Fruit fly (Drosophila melanogaster) whole organism, embryonic: ENCODE data around the gene moody.
A peak's percentile ranks its signal among the peaks of the same experiment; 100 is the strongest.

ENCODE experiments used
- ATbp ChIP-seq: fragments of 200-800 bp; sonication (Bioruptor generic); optimal IDR thresholded peaks from 2 replicates; lab custom pipeline; 2017; ENCODE audit warnings: missing biosample characterization, mild to moderate bottlenecking, missing genetic modification characterization, missing genetic modification reagents
- CG10267 ChIP-seq: fragments of 200-800 bp; sonication (Bioruptor generic); optimal IDR thresholded peaks from 2 replicates; lab custom pipeline; 2018; ENCODE audit warnings: missing biosample characterization, mild to moderate bottlenecking, missing genetic modification characterization, moderate library complexity
- CG10565 ChIP-seq: fragments of 200-800 bp; sonication (Bioruptor generic); optimal IDR thresholded peaks from 3 replicates; lab custom pipeline; 2016; ENCODE audit warnings: missing biosample characterization, mild to moderate bottlenecking, missing genetic modification characterization
- CG10654 ChIP-seq: fragments of 200-800 bp; sonication (Bioruptor generic); optimal IDR thresholded peaks from 2 replicates; lab custom pipeline; 2016; ENCODE audit warnings: missing biosample characterization, missing genetic modification characterization
- CG12155 ChIP-seq: fragments of 200-800 bp; sonication (Bioruptor generic); optimal IDR thresholded peaks from 3 replicates; lab custom pipeline; 2016; ENCODE audit warnings: missing biosample characterization, missing genetic modification characterization
- CG12219 ChIP-seq: fragments of 200-800 bp; sonication (Bioruptor generic); optimal IDR thresholded peaks from 3 replicates; lab custom pipeline; 2018; ENCODE audit warnings: missing biosample characterization, mild to moderate bottlenecking, missing genetic modification characterization
- CG15269 ChIP-seq: fragments of 200-800 bp; sonication (Bioruptor generic); optimal IDR thresholded peaks from 2 replicates; lab custom pipeline; 2018; ENCODE audit warnings: missing biosample characterization, mild to moderate bottlenecking, missing genetic modification characterization, moderate library complexity
- CG17359 ChIP-seq: fragments of 200-800 bp; sonication (Bioruptor generic); optimal IDR thresholded peaks from 3 replicates; lab custom pipeline; 2018; ENCODE audit warnings: missing biosample characterization, mild to moderate bottlenecking, missing genetic modification characterization, moderate library complexity
- CG17802 ChIP-seq: fragments of 200-800 bp; sonication (Bioruptor generic); optimal IDR thresholded peaks from 2 replicates; lab custom pipeline; 2018; ENCODE audit warnings: missing biosample characterization, mild to moderate bottlenecking, missing genetic modification characterization, moderate library complexity
- CG3163 ChIP-seq: fragments of 200-800 bp; sonication (Bioruptor generic); optimal IDR thresholded peaks from 3 replicates; lab custom pipeline; 2016; ENCODE audit warnings: missing biosample characterization, missing genetic modification characterization
- CG4707 ChIP-seq: fragments of 200-800 bp; sonication (Bioruptor generic); optimal IDR thresholded peaks from 2 replicates; lab custom pipeline; 2018; ENCODE audit warnings: missing biosample characterization, mild to moderate bottlenecking, missing genetic modification characterization, moderate library complexity
- CG4820 ChIP-seq: fragments of 200-800 bp; sonication (Bioruptor generic); optimal IDR thresholded peaks from 3 replicates; lab custom pipeline; 2016; ENCODE audit warnings: missing biosample characterization, missing genetic modification characterization
- CG4854 ChIP-seq: fragments of 200-800 bp; sonication (Bioruptor generic); optimal IDR thresholded peaks from 2 replicates; lab custom pipeline; 2016; ENCODE audit warnings: missing biosample characterization, missing genetic modification characterization, inconsistent platforms
- CG6765 ChIP-seq: fragments of 200-800 bp; sonication (Bioruptor generic); optimal IDR thresholded peaks from 3 replicates; lab custom pipeline; 2017; ENCODE audit warnings: missing biosample characterization, mild to moderate bottlenecking, missing genetic modification characterization
- CG6854 ChIP-seq: fragments of 200-800 bp; sonication (Bioruptor generic); optimal IDR thresholded peaks from 3 replicates; lab custom pipeline; 2017; ENCODE audit warnings: missing biosample characterization, mild to moderate bottlenecking, missing genetic modification characterization
- CG7963 ChIP-seq: fragments of 200-800 bp; sonication (Bioruptor generic); IDR thresholded peaks from 3 replicates; pipeline ENCODE4 v1.3.6; 2022; ENCODE audit warnings: missing biosample characterization, missing genetic modification characterization; ENCODE audit not compliant: partially characterized antibody
- CoRest ChIP-seq: fragments of 200-800 bp; sonication (Bioruptor generic); optimal IDR thresholded peaks from 3 replicates; lab custom pipeline; 2018; ENCODE audit warnings: missing biosample characterization, mild to moderate bottlenecking, missing genetic modification characterization, moderate library complexity
- Dip2 ChIP-seq: fragments of 200-800 bp; sonication (Bioruptor generic); IDR thresholded peaks from 2 replicates; pipeline ENCODE4 v1.3.6; 2022; ENCODE audit warnings: missing biosample characterization, missing genetic modification characterization
- Drgx ChIP-seq: fragments of 200-800 bp; sonication (Bioruptor generic); IDR thresholded peaks from 2 replicates; pipeline ENCODE4 v1.3.6; 2022; ENCODE audit warnings: missing biosample characterization, missing genetic modification characterization
- Ets97D ChIP-seq: fragments of 200-800 bp; sonication (Bioruptor generic); optimal IDR thresholded peaks from 3 replicates; lab custom pipeline; 2016; ENCODE audit warnings: missing biosample characterization, missing genetic modification characterization
- HLH3B ChIP-seq: fragments of 200-800 bp; sonication (Bioruptor generic); IDR thresholded peaks from 2 replicates; pipeline ENCODE4 v1.3.6; 2022; ENCODE audit warnings: missing biosample characterization, missing genetic modification characterization
- Max ChIP-seq: fragments of 200-800 bp; sonication (Bioruptor generic); optimal IDR thresholded peaks from 2 replicates; lab custom pipeline; 2016; ENCODE audit warnings: missing biosample characterization, mild to moderate bottlenecking, missing genetic modification characterization
- NC2β ChIP-seq: fragments of 200-800 bp; sonication (Bioruptor generic); optimal IDR thresholded peaks from 2 replicates; lab custom pipeline; 2016; ENCODE audit warnings: missing biosample characterization, missing genetic modification characterization
- Poxn ChIP-seq: fragments of 200-800 bp; sonication (Bioruptor generic); IDR thresholded peaks from 2 replicates; pipeline ENCODE4 v1.3.6; 2022; ENCODE audit warnings: missing biosample characterization, missing genetic modification characterization
- Rfx ChIP-seq: fragments of 200-800 bp; sonication (Bioruptor generic); IDR thresholded peaks from 2 replicates; pipeline ENCODE4 v1.3.6; 2022; ENCODE audit warnings: missing biosample characterization, missing genetic modification characterization
- ab ChIP-seq: fragments of 200-800 bp; sonication (Bioruptor generic); optimal IDR thresholded peaks from 2 replicates; lab custom pipeline; 2016; ENCODE audit warnings: missing biosample characterization, missing genetic modification characterization
- al ChIP-seq: fragments of 200-800 bp; sonication (Bioruptor generic); IDR thresholded peaks from 2 replicates; pipeline ENCODE4 v1.3.6; 2022; ENCODE audit warnings: missing biosample characterization, missing genetic modification characterization
- bcd ChIP-seq: fragments of 200-800 bp; sonication (Bioruptor generic); optimal IDR thresholded peaks from 2 replicates; lab custom pipeline; 2017; ENCODE audit warnings: missing biosample characterization, mild to moderate bottlenecking, missing genetic modification characterization
- cad ChIP-seq: fragments of >200 bp; optimal IDR thresholded peaks from 2 replicates; lab custom pipeline; 2017; ENCODE audit warnings: missing biosample characterization, missing genetic modification characterization
- chinmo ChIP-seq: fragments of 200-800 bp; sonication (Bioruptor generic); IDR thresholded peaks from 4 replicates; pipeline ENCODE4 v1.3.6; 2022; ENCODE audit warnings: missing biosample characterization, missing genetic modification characterization; ENCODE audit not compliant: partially characterized antibody
- ewg ChIP-seq: fragments of 200-800 bp; sonication (Bioruptor generic); optimal IDR thresholded peaks from 3 replicates; lab custom pipeline; 2017; ENCODE audit warnings: mild to moderate bottlenecking, missing biosample characterization, missing genetic modification reagents, missing genetic modification characterization
- exex ChIP-seq: fragments of 200-800 bp; sonication (Bioruptor generic); optimal IDR thresholded peaks from 4 replicates; lab custom pipeline; 2018; ENCODE audit warnings: missing biosample characterization, mild to moderate bottlenecking, missing genetic modification characterization, moderate library complexity
- fd96Cb ChIP-seq: fragments of 200-800 bp; sonication (Bioruptor generic); optimal IDR thresholded peaks from 2 replicates; lab custom pipeline; 2018; ENCODE audit warnings: missing biosample characterization, mild to moderate bottlenecking, missing genetic modification characterization, moderate library complexity
- grn ChIP-seq: fragments of 200-800 bp; sonication (Bioruptor generic); optimal IDR thresholded peaks from 3 replicates; lab custom pipeline; 2017; ENCODE audit warnings: missing biosample characterization, missing genetic modification characterization
- hbn ChIP-seq: fragments of 200-800 bp; sonication (Bioruptor generic); IDR thresholded peaks from 2 replicates; pipeline ENCODE4 v1.3.6; 2022; ENCODE audit warnings: missing biosample characterization, missing genetic modification characterization; ENCODE audit not compliant: partially characterized antibody
- insv ChIP-seq, 2 experiments: fragments of 200-800 bp; sonication (Bioruptor generic); optimal IDR thresholded peaks; 3 replicates each; lab custom pipeline; 2016 to 2018; ENCODE audit warnings: missing biosample characterization in 2 of 2, missing genetic modification characterization in 2 of 2
- kay ChIP-seq: fragments of 200-800 bp; sonication (Bioruptor generic); optimal IDR thresholded peaks from 2 replicates; lab custom pipeline; 2016; ENCODE audit warnings: missing biosample characterization, missing genetic modification characterization
- kni ChIP-seq: fragments of 200-800 bp; sonication (Bioruptor generic); optimal IDR thresholded peaks from 3 replicates; lab custom pipeline; 2017; ENCODE audit warnings: mild to moderate bottlenecking, missing biosample characterization, missing genetic modification reagents, missing genetic modification characterization
- lab ChIP-seq: fragments of 200-800 bp; sonication (Bioruptor generic); optimal IDR thresholded peaks from 3 replicates; lab custom pipeline; 2017; ENCODE audit warnings: missing biosample characterization, missing genetic modification characterization, mild to moderate bottlenecking, moderate library complexity, missing genetic modification reagents
- org-1 ChIP-seq: fragments of 200-800 bp; sonication (Bioruptor generic); optimal IDR thresholded peaks from 2 replicates; lab custom pipeline; 2017; ENCODE audit warnings: missing biosample characterization, missing genetic modification characterization
- pho ChIP-seq: fragments of 200-800 bp; sonication (Bioruptor generic); optimal IDR thresholded peaks from 2 replicates; lab custom pipeline; 2016; ENCODE audit warnings: missing biosample characterization, missing genetic modification characterization
- phol ChIP-seq: fragments of 200-800 bp; sonication (Bioruptor generic); optimal IDR thresholded peaks from 3 replicates; lab custom pipeline; 2018; ENCODE audit warnings: missing biosample characterization, mild to moderate bottlenecking, missing genetic modification characterization, moderate library complexity
- prd ChIP-seq, 3 experiments: fragments of >200 bp in 2 of 3; fragments of 200-800 bp in 1 of 3; sonication (Bioruptor generic) in 1 of 3; optimal IDR thresholded peaks in 2 of 3; IDR thresholded peaks in 1 of 3; 2 replicates in 2 of 3; 3 replicates in 1 of 3; pipeline versions ENCODE4 v1.3.6 to Lab custom; 2017 to 2022; ENCODE audit warnings: missing biosample characterization in 1 of 3, missing genetic modification characterization in 1 of 3
- salm ChIP-seq: fragments of 200-800 bp; sonication (Bioruptor generic); optimal IDR thresholded peaks from 2 replicates; lab custom pipeline; 2018; ENCODE audit warnings: missing biosample characterization, mild to moderate bottlenecking, missing genetic modification characterization
- sd ChIP-seq: fragments of 200-800 bp; sonication (Bioruptor generic); optimal IDR thresholded peaks from 3 replicates; lab custom pipeline; 2018; ENCODE audit warnings: missing biosample characterization, mild to moderate bottlenecking, missing genetic modification characterization, moderate library complexity
- shn ChIP-seq: fragments of 200-800 bp; sonication (Bioruptor generic); optimal IDR thresholded peaks from 3 replicates; lab custom pipeline; 2016; ENCODE audit warnings: missing biosample characterization, missing genetic modification characterization
- sim ChIP-seq: fragments of 200-800 bp; sonication (Bioruptor generic); IDR thresholded peaks from 2 replicates; pipeline ENCODE4 v1.3.6; 2022; ENCODE audit warnings: missing biosample characterization, missing genetic modification characterization
- tin ChIP-seq: fragments of 200-800 bp; sonication (Bioruptor generic); optimal IDR thresholded peaks from 3 replicates; lab custom pipeline; 2016; ENCODE audit warnings: missing biosample characterization, missing genetic modification characterization

Gene moody

dm6 chrX:2069787-2070707, 20.1 kb upstream of the moody start (continued):
- TF ChIP-seq CG10267 (tag; lab: Kevin White, UChicago) (no peak), kay (GFP tag; lab: Kevin White, UChicago) (no peak), bcd (no peak), Rfx (GFP tag; lab: Robert Waterston, UW) (no peak), CG10654 (GFP tag; lab: Kevin White, UChicago) (no peak), lab (GFP tag; lab: Kevin White, UChicago) (peak; percentile 40), salm (tag; lab: Kevin White, UChicago) (no peak), fd96Cb (tag; lab: Kevin White, UChicago) (no peak), Drgx (GFP tag; lab: Robert Waterston, UW) (no peak), al (GFP tag; lab: Robert Waterston, UW) (no peak), CG3163 (GFP tag; lab: Kevin White, UChicago) (peak; percentile 78), CG12155 (no peak), CG17802 (tag; lab: Kevin White, UChicago) (no peak), Max (no peak), CG4707 (GFP tag; lab: Kevin White, UChicago) (no peak), CG6854 (GFP tag; lab: Kevin White, UChicago) (no peak), kni (peak; percentile 53), CG10565 (no peak), Ets97D (GFP tag; lab: Kevin White, UChicago) (no peak), CG6765 (GFP tag; lab: Kevin White, UChicago) (no peak), pho (GFP tag; lab: Kevin White, UChicago) (no peak), CG7963 (GFP tag; lab: Robert Waterston, UW) (no peak), org-1 (no peak), grn (GFP tag; lab: Kevin White, UChicago) (peak; percentile 63), ewg (no peak), cad (GFP tag; lab: Kevin White, UChicago) (no peak), Poxn (GFP tag; lab: Robert Waterston, UW) (no peak), CoRest (tag; lab: Kevin White, UChicago) (no peak), CG15269 (no peak), chinmo (GFP tag; lab: Robert Waterston, UW) (peak; percentile 80; the same call in 1 of the 4 replicates), ab (GFP tag; lab: Kevin White, UChicago) (no peak), CG17359 (tag; lab: Kevin White, UChicago) (no peak), HLH3B (GFP tag; lab: Robert Waterston, UW) (no peak), hbn (no peak), ATbp (GFP tag; lab: Kevin White, UChicago) (no peak), CG4854 (GFP tag; lab: Kevin White, UChicago) (no peak), sim (no peak), CG12219 (GFP tag; lab: Kevin White, UChicago) (no peak), prd (optimal IDR thresholded peaks at IDR 0.05; lab: Kevin White, UChicago) (no peak), prd (GFP tag; IDR thresholded peaks at IDR 0.05; lab: Robert Waterston, UW) (no peak), NC2β (GFP tag; lab: Kevin White, UChicago) (no peak), phol (tag; lab: Kevin White, UChicago) (no peak), tin (no peak), insv (GFP tag; optimal IDR thresholded peaks at IDR 0.05; lab: Kevin White, UChicago) (no peak), sd (tag; lab: Kevin White, UChicago) (no peak), CG4820 (GFP tag; lab: Kevin White, UChicago) (no peak), shn (GFP tag; lab: Kevin White, UChicago) (no peak), Dip2 (GFP tag; lab: Robert Waterston, UW) (no peak), exex (peak; percentile 28)
